Fruit fly (Drosophila melanogaster) whole organism, wandering third instar larva: ENCODE results near the gene MICU3.
A peak's percentile ranks its signal among the peaks of the same experiment; 100 is the strongest.

ENCODE experiments used
- CG9705 ChIP-seq: fragments of 200-800 bp; sonication (Bioruptor generic); optimal IDR thresholded peaks from 2 replicates; lab custom pipeline; 2018; ENCODE audit warnings: missing biosample characterization, mild to moderate bottlenecking, missing genetic modification characterization
- brk ChIP-seq: fragments of 200-800 bp; sonication (Bioruptor generic); optimal IDR thresholded peaks from 2 replicates; lab custom pipeline; 2016; ENCODE audit warnings: missing biosample characterization, mild to moderate bottlenecking, missing genetic modification characterization
- fru ChIP-seq: fragments of 200-800 bp; sonication (Bioruptor generic); optimal IDR thresholded peaks from 3 replicates; lab custom pipeline; 2016; ENCODE audit warnings: missing biosample characterization, mild to moderate bottlenecking, missing genetic modification characterization
- lola ChIP-seq: fragments of >200 bp; optimal IDR thresholded peaks from 2 replicates; lab custom pipeline; 2017; ENCODE audit warnings: missing biosample characterization, missing genetic modification characterization
- pan ChIP-seq: fragments of >200 bp; optimal IDR thresholded peaks from 2 replicates; lab custom pipeline; 2017
- psq ChIP-seq: fragments of 200-800 bp; sonication (Bioruptor generic); optimal IDR thresholded peaks from 3 replicates; lab custom pipeline; 2017; ENCODE audit warnings: missing biosample characterization, mild to moderate bottlenecking, missing genetic modification characterization, moderate library complexity
- rgr ChIP-seq: fragments of 200-800 bp; sonication (Bioruptor generic); optimal IDR thresholded peaks from 3 replicates; lab custom pipeline; 2016; ENCODE audit warnings: missing biosample characterization, mild to moderate bottlenecking, missing genetic modification characterization
- usp ChIP-seq: fragments of >200 bp; optimal IDR thresholded peaks from 2 replicates; lab custom pipeline; 2017; ENCODE audit warnings: missing biosample characterization, missing genetic modification characterization

- TF ChIP-seq fru: peak; percentile 23
- no peak for TF ChIP-seq rgr (GFP tag; lab: Kevin White, UChicago)
- TF ChIP-seq pan (lab: Kevin White, UChicago): no peak
- TF ChIP-seq psq (GFP tag; lab: Kevin White, UChicago): peak; percentile 82
- no peak for TF ChIP-seq brk (GFP tag; lab: Kevin White, UChicago)
- TF ChIP-seq lola (GFP tag; lab: Kevin White, UChicago): no peak
- no peak for TF ChIP-seq CG9705 (GFP tag; lab: Kevin White, UChicago)
- no peak for TF ChIP-seq usp
Observed at dm6 chr3R:19875118-19875887, 28.2 kb downstream of the MICU3 start, which contains the start of gene Mrp5.
